Worm (Caenorhabditis elegans) whole organism, midembryonic: ENCODE data around the gene aat-2.

Experiments used
- T22C8.4 ChIP-seq: fragments of 200-800 bp; sonication (Bioruptor generic); IDR thresholded peaks from 2 replicates; pipeline ENCODE4 v1.3.6; 2022; ENCODE audit warnings: missing genetic modification characterization, missing compliant biosample characterization
- cog-1 ChIP-seq: sonication (generic microtip); optimal IDR thresholded peaks from 2 replicates; lab custom pipeline; 2016; ENCODE audit warnings: missing genetic modification characterization, missing compliant biosample characterization
- flt-1 ChIP-seq: fragments of 200-800 bp; sonication (Bioruptor generic); IDR thresholded peaks from 2 replicates; pipeline ENCODE4 v1.3.6; 2022; ENCODE audit warnings: missing genetic modification characterization, missing compliant biosample characterization
- klf-2 ChIP-seq: fragments of 200-800 bp; sonication (Bioruptor generic); conservative IDR thresholded peaks from 2 replicates; pipeline ENCODE4 v1.3.6; 2022; ENCODE audit warnings: missing genetic modification reagents, missing genetic modification characterization, missing compliant biosample characterization
- med-1 ChIP-seq: sonication (generic microtip); optimal IDR thresholded peaks from 2 replicates; lab custom pipeline; 2017; ENCODE audit warnings: missing genetic modification characterization, mild to moderate bottlenecking, missing compliant biosample characterization, antibody characterized with exemption, missing genetic modification reagents; ENCODE audit not compliant: insufficient read depth
- ref-1 ChIP-seq: fragments of 200-800 bp; sonication (Bioruptor generic); conservative IDR thresholded peaks from 2 replicates; pipeline ENCODE4 v1.3.6; 2022; ENCODE audit warnings: missing genetic modification reagents, missing genetic modification characterization, missing compliant biosample characterization
- tab-1 ChIP-seq: fragments of 200-800 bp; sonication (Bioruptor generic); IDR thresholded peaks from 2 replicates; pipeline ENCODE4 v1.3.6; 2022; ENCODE audit warnings: missing genetic modification characterization, missing compliant biosample characterization
- ztf-23 ChIP-seq: fragments of 200-800 bp; sonication (Bioruptor generic); IDR thresholded peaks from 2 replicates; pipeline ENCODE4 v1.3.6; 2022; ENCODE audit warnings: missing genetic modification reagents, missing genetic modification characterization, missing compliant biosample characterization
- ztf-29 ChIP-seq: fragments of 200-800 bp; sonication (Bioruptor generic); IDR thresholded peaks from 2 replicates; pipeline ENCODE4 v1.3.6; 2022; ENCODE audit warnings: missing genetic modification reagents, missing genetic modification characterization, missing compliant biosample characterization

The aat-2 gene

ce11 chrV:9207377-9207776, 38.8 kb downstream of the aat-2 start, which contains the start of gene inx-10:
Gene inx-10, minus strand, starts transcription at chrV:9207477.
- no peak for TF ChIP-seq tab-1 (GFP tag; lab: Robert Waterston, UW)
- no peak for TF ChIP-seq ztf-29
- TF ChIP-seq med-1 (GFP tag; lab: Kevin White, UChicago) = no peak
- TF ChIP-seq flt-1 = no peak
- no peak for TF ChIP-seq T22C8.4 (GFP tag; lab: Robert Waterston, UW)
- TF ChIP-seq klf-2 (GFP tag; lab: Robert Waterston, UW) = no peak
- TF ChIP-seq ref-1 (GFP tag; lab: Robert Waterston, UW) = no peak
- TF ChIP-seq ztf-23 (GFP tag; lab: Robert Waterston, UW) = no peak
- TF ChIP-seq cog-1 = no peak

ce11 chrV:9202710-9203109, 43.5 kb downstream of the aat-2 start, which contains the start of gene asp-2:
Gene asp-2, plus strand, starts transcription at chrV:9203077.
- TF ChIP-seq med-1 (GFP tag; lab: Kevin White, UChicago) = no peak
- TF ChIP-seq ztf-29 = no peak
- no peak for TF ChIP-seq ref-1 (GFP tag; lab: Robert Waterston, UW)
- TF ChIP-seq tab-1 (GFP tag; lab: Robert Waterston, UW) = no peak
- no peak for TF ChIP-seq ztf-23 (GFP tag; lab: Robert Waterston, UW)
- TF ChIP-seq T22C8.4 (GFP tag; lab: Robert Waterston, UW) = no peak
- TF ChIP-seq flt-1 = no peak
- no peak for TF ChIP-seq cog-1
- no peak for TF ChIP-seq klf-2 (GFP tag; lab: Robert Waterston, UW)

- TF ChIP-seq tab-1 (GFP tag; lab: Robert Waterston, UW) = no peak
- TF ChIP-seq ref-1 (GFP tag; lab: Robert Waterston, UW) = no peak
- no peak for TF ChIP-seq ztf-29
- TF ChIP-seq flt-1 = no peak
- no peak for TF ChIP-seq T22C8.4 (GFP tag; lab: Robert Waterston, UW)
- no peak for TF ChIP-seq cog-1
- no peak for TF ChIP-seq ztf-23 (GFP tag; lab: Robert Waterston, UW)
- no peak for TF ChIP-seq med-1 (GFP tag; lab: Kevin White, UChicago)
- no peak for TF ChIP-seq klf-2 (GFP tag; lab: Robert Waterston, UW)
Observed at ce11 chrV:9198887-9199286, 47.3 kb downstream of the aat-2 start, which contains the start of gene str-177. Gene str-177, minus strand, starts transcription at chrV:9198987.

ce11 chrV:9197121-9197520, 49.0 kb downstream of the aat-2 start, which contains the start of gene C24B5.4:
Gene C24B5.4, minus strand, starts transcription at chrV:9197326.
- TF ChIP-seq klf-2 (GFP tag; lab: Robert Waterston, UW) = no peak
- TF ChIP-seq ref-1 (GFP tag; lab: Robert Waterston, UW) = no peak
- TF ChIP-seq flt-1 = no peak
- TF ChIP-seq T22C8.4 (GFP tag; lab: Robert Waterston, UW) = no peak
- TF ChIP-seq ztf-23 (GFP tag; lab: Robert Waterston, UW) = no peak
- TF ChIP-seq ztf-29 = no peak
- TF ChIP-seq med-1 (GFP tag; lab: Kevin White, UChicago) = no peak
- no peak for TF ChIP-seq cog-1
